Worm (Caenorhabditis elegans): Measurements from ENCODE around the gene oig-8.
"Not testable (repeated sequence)": the region's sequence is repeated elsewhere in the genome, so short reads cannot be mapped to it uniquely, and the experiment has no call there.

oig-8 gene

ce11 chrII:6631995-6632394 is 16.9 kb downstream of the oig-8 start:
- no peak for TF ChIP-seq che-1 (tag; optimal IDR thresholded peaks at IDR 0.05)
- no peak for TF ChIP-seq ceh-14 (tag; optimal IDR thresholded peaks at IDR 0.05)
- no peak for TF ChIP-seq sox-2 (GFP tag; IDR thresholded peaks at IDR 0.05)

- no peak for TF ChIP-seq eyg-1 (tag; optimal IDR thresholded peaks at IDR 0.05)
- no peak for TF ChIP-seq ets-4 (tag; optimal IDR thresholded peaks at IDR 0.05)
- no peak for TF ChIP-seq C38D4.7 (GFP tag; optimal IDR thresholded peaks at IDR 0.05)
- TF ChIP-seq F13H6.1 (tag; optimal IDR thresholded peaks at IDR 0.05) = no peak
- TF ChIP-seq elt-2 (tag; optimal IDR thresholded peaks at IDR 0.05) = no peak
- no peak for TF ChIP-seq syd-9 (tag; optimal IDR thresholded peaks at IDR 0.05)
- TF ChIP-seq pax-1 (tag; optimal IDR thresholded peaks at IDR 0.05) = no peak
- TF ChIP-seq fkh-10 (GFP tag; optimal IDR thresholded peaks at IDR 0.05) = no peak
- no peak for TF ChIP-seq nfya-1 (tag; optimal IDR thresholded peaks at IDR 0.05)
- no peak for TF ChIP-seq ceh-19 (GFP tag; optimal IDR thresholded peaks at IDR 0.05)
- TF ChIP-seq ama-1 (optimal IDR thresholded peaks at IDR 0.05) = no peak
- no peak for TF ChIP-seq T23F11.4 (GFP tag; optimal IDR thresholded peaks at IDR 0.05)
- no peak for TF ChIP-seq dve-1 (tag; optimal IDR thresholded peaks at IDR 0.05)
- TF ChIP-seq rnt-1 (tag; optimal IDR thresholded peaks at IDR 0.05) = no peak
These were observed 18.1 kb downstream of the oig-8 start, which contains the start of gene T19D12.4 for ce11 chrII:6630811-6631210. Gene T19D12.4 (plus strand): TSS chrII:6631105.

ce11 chrII:6629775-6630174 is 19.2 kb downstream of the oig-8 start:
- TF ChIP-seq hlh-6 (tag; optimal IDR thresholded peaks at IDR 0.05) (no peak), hlh-15 (tag; optimal IDR thresholded peaks at IDR 0.05) (no peak), pat-9 (tag; optimal IDR thresholded peaks at IDR 0.05) (no peak), elt-2 (tag; optimal IDR thresholded peaks at IDR 0.05) (no peak), ref-2 (tag; optimal IDR thresholded peaks at IDR 0.05) (no peak), unc-42 (tag; optimal IDR thresholded peaks at IDR 0.05) (no peak), sox-4 (tag; optimal IDR thresholded peaks at IDR 0.05) (no peak), pha-4 (tag; optimal IDR thresholded peaks at IDR 0.05) (no peak), dve-1 (tag; optimal IDR thresholded peaks at IDR 0.05) (no peak), fkh-6 (tag; optimal IDR thresholded peaks at IDR 0.05) (no peak), ceh-2 (tag; optimal IDR thresholded peaks at IDR 0.05) (no peak), fkh-10 (GFP tag; optimal IDR thresholded peaks at IDR 0.05) (no peak), ttx-3 (tag; optimal IDR thresholded peaks at IDR 0.05) (no peak), nfya-1 (tag; optimal IDR thresholded peaks at IDR 0.05) (no peak), dmd-4 (tag; optimal IDR thresholded peaks at IDR 0.05; ENCODE audit: borderline replicate concordance) (no peak)

ce11 chrII:6628397-6628796 is 20.5 kb downstream of the oig-8 start:
- TF ChIP-seq ceh-30 (tag; optimal IDR thresholded peaks at IDR 0.05) = no peak
- no peak for TF ChIP-seq pag-3 (tag; optimal IDR thresholded peaks at IDR 0.05; ENCODE audit: borderline replicate concordance)
- no peak for TF ChIP-seq ceh-48 (tag; optimal IDR thresholded peaks at IDR 0.05)
- no peak for TF ChIP-seq ceh-24 (tag; optimal IDR thresholded peaks at IDR 0.05)
- TF ChIP-seq ceh-2 (tag; optimal IDR thresholded peaks at IDR 0.05) = no peak
- TF ChIP-seq sdc-2 (tag; optimal IDR thresholded peaks at IDR 0.05) = no peak
- TF ChIP-seq ceh-14 (tag; optimal IDR thresholded peaks at IDR 0.05) = no peak
- TF ChIP-seq sox-2 (GFP tag; IDR thresholded peaks at IDR 0.05) = no peak
- no peak for TF ChIP-seq pat-9 (tag; optimal IDR thresholded peaks at IDR 0.05)
- TF ChIP-seq nfya-1 (tag; optimal IDR thresholded peaks at IDR 0.05) = no peak
- TF ChIP-seq odd-2 (tag; optimal IDR thresholded peaks at IDR 0.05) = no peak
- TF ChIP-seq ceh-22 (tag; optimal IDR thresholded peaks at IDR 0.05) = no peak
- TF ChIP-seq tbx-2 (tag; optimal IDR thresholded peaks at IDR 0.05) = no peak

- not testable (repeated sequence) for TF ChIP-seq ceh-31, sdc-2, tbx-7 (tag; optimal IDR thresholded peaks at IDR 0.05)
These were observed 21.7 kb downstream of the oig-8 start, which contains the start of the genes F54H5.5 and F54H5.2 for ce11 chrII:6627182-6627581. Gene F54H5.5 (minus strand): TSS chrII:6627282. Gene F54H5.2 (plus strand): TSS chrII:6627484.

Data from whole organism, late embryonic.